Worm (Caenorhabditis elegans): Measurements from ENCODE around the gene R03G8.3.

R03G8.3 gene

DNA sequence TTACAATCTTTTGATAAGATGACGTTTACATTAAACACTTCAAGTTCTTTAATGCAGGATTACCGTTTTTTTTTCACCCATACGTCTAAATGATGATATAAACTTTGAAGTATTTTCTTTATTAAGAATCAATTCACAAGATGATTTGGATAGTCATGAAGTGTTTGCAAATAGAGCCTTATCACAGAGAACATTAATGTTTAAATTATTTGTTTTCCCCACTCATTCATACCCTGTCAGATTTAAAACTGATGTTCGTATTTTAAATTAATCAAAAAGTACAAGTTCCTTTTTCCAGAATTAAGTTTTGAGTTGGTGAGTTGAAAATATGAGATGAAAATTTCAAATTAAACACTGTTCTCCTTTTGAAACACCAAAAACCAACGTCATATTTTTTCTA is at the start of gene R03G8.3:
R03G8.3 (plus strand) TSS at position 301 of the 400 bp plus-strand sequence.
- no peak for TF ChIP-seq T22C8.4 (GFP tag; IDR thresholded peaks at IDR 0.05)
- no peak for TF ChIP-seq flt-1 (GFP tag; IDR thresholded peaks at IDR 0.05)
- no peak for TF ChIP-seq ztf-29 (GFP tag; IDR thresholded peaks at IDR 0.05)
- no peak for TF ChIP-seq tab-1 (GFP tag; IDR thresholded peaks at IDR 0.05)
- TF ChIP-seq med-1 (GFP tag; optimal IDR thresholded peaks at IDR 0.05; ENCODE audit: insufficient read depth) = no peak
- no peak for TF ChIP-seq ztf-23 (GFP tag; IDR thresholded peaks at IDR 0.05)

DNA sequence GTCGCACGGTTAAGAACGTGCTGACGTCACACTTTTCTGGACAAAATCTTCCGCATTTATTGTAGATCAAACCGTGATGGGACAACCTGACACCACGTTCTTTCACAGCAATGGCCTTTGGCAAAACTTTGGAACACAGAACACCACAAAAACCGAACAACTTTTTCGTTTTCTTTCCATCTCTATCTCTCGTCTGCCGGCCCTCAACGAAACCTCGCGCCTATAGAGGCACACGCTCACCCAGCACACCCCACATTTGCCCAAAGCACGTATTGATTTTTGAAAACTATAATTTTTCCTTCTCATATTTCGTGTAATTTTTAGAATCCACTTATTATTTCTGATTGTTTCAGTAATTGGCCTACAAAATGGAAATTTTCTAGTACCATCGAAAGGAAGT is 48.9 kb upstream of the R03G8.3 start:
- TF ChIP-seq ref-1 (GFP tag; conservative IDR thresholded peaks at IDR 0.05) (no peak), klf-2 (GFP tag; conservative IDR thresholded peaks at IDR 0.05) (no peak), cog-1 (tag; optimal IDR thresholded peaks at IDR 0.05) (no peak), med-1 (GFP tag; optimal IDR thresholded peaks at IDR 0.05; ENCODE audit: insufficient read depth) (no peak), tab-1 (GFP tag; IDR thresholded peaks at IDR 0.05) (no peak), flt-1 (GFP tag; IDR thresholded peaks at IDR 0.05) (no peak), T22C8.4 (GFP tag; IDR thresholded peaks at IDR 0.05) (no peak), ztf-23 (GFP tag; IDR thresholded peaks at IDR 0.05) (no peak), ztf-29 (GFP tag; IDR thresholded peaks at IDR 0.05) (no peak)

DNA sequence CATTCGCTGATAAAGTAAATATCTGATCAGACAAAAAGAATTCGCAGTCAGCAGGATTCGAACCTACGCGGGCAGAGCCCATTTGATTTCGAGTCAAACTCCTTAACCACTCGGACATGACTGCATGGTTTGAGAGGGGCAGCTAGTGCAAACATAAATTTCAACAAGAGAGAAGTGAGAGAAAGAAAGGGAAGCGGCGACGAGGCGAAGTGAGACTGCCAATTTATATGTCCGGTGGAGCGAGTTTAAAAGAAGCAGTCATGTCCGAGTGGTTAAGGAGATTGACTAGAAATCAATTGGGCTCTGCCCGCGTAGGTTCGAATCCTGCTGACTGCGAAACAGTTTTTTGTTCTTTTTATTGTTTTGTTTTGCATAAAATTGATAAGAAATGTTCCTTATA is 44.4 kb upstream of the R03G8.3 start:
- peak; percentile 95 for TF ChIP-seq T22C8.4 (GFP tag; IDR thresholded peaks at IDR 0.05)
- peak; percentile 96 for TF ChIP-seq ztf-23 (GFP tag; IDR thresholded peaks at IDR 0.05)
- TF ChIP-seq tab-1 (GFP tag; IDR thresholded peaks at IDR 0.05) = peak; percentile 95
- TF ChIP-seq med-1 (GFP tag; optimal IDR thresholded peaks at IDR 0.05; ENCODE audit: insufficient read depth) = peak; percentile 81
- TF ChIP-seq flt-1 (GFP tag; IDR thresholded peaks at IDR 0.05) = peak; percentile 96
- peak; percentile 90 for TF ChIP-seq klf-2 (GFP tag; conservative IDR thresholded peaks at IDR 0.05)
- TF ChIP-seq cog-1 (tag; optimal IDR thresholded peaks at IDR 0.05) = peak; percentile 86
- peak; percentile 91 for TF ChIP-seq ref-1 (GFP tag; conservative IDR thresholded peaks at IDR 0.05)
- peak; percentile 94 for TF ChIP-seq ztf-29 (GFP tag; IDR thresholded peaks at IDR 0.05)

DNA sequence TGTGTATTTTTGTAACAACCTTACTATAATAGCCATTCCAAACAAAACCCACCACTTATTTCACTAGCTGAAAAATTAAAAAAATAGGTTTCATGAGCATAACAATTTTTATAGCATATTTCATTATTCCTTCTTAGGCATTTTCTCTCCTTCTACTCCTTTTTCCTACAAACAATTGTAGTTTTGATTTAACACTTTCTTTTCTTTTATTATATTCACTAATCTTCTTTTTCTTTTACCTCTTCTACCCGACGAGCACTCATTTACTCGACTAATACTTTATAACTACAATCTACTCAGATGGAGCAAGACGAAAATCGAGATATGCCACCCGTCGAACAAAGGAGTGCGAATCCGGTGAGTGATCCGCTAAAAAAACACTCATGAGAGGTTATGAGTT is 42.5 kb upstream of the R03G8.3 start, which contains the start of gene C53C7.3:
C53C7.3 (plus strand) TSS at position 301 of the 400 bp plus-strand sequence.
- TF ChIP-seq flt-1 (GFP tag; IDR thresholded peaks at IDR 0.05) (no peak), tab-1 (GFP tag; IDR thresholded peaks at IDR 0.05) (no peak), cog-1 (tag; optimal IDR thresholded peaks at IDR 0.05) (no peak), med-1 (GFP tag; optimal IDR thresholded peaks at IDR 0.05; ENCODE audit: insufficient read depth) (no peak), T22C8.4 (GFP tag; IDR thresholded peaks at IDR 0.05) (no peak), ref-1 (GFP tag; conservative IDR thresholded peaks at IDR 0.05) (no peak), ztf-29 (GFP tag; IDR thresholded peaks at IDR 0.05) (no peak), klf-2 (GFP tag; conservative IDR thresholded peaks at IDR 0.05) (no peak), ztf-23 (GFP tag; IDR thresholded peaks at IDR 0.05) (no peak)

DNA sequence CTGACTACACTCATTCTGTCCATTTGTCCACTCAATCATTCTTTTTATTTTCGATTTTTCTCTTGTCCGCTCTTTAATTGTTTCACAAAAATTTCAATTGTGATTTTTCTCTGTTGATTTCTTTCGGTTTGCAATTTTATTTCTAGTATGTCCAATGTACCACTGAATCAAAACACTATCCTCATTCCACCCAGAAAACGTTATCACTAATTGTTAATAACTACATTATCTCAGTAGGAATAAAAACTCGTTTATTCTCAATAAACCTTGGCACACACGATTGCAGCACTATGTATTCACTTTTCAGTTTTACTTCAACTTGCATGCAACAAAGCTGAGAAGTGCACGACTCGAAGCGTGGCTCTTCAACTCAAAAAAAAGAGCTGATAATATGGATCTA is 39.4 kb upstream of the R03G8.3 start, which contains the start of gene K03A11.1:
K03A11.1 (plus strand) TSS at position 301 of the 400 bp plus-strand sequence.
- TF ChIP-seq cog-1 (tag; optimal IDR thresholded peaks at IDR 0.05) = no peak
- no peak for TF ChIP-seq flt-1 (GFP tag; IDR thresholded peaks at IDR 0.05)
- no peak for TF ChIP-seq T22C8.4 (GFP tag; IDR thresholded peaks at IDR 0.05)
- TF ChIP-seq ztf-23 (GFP tag; IDR thresholded peaks at IDR 0.05) = no peak
- no peak for TF ChIP-seq med-1 (GFP tag; optimal IDR thresholded peaks at IDR 0.05; ENCODE audit: insufficient read depth)

DNA sequence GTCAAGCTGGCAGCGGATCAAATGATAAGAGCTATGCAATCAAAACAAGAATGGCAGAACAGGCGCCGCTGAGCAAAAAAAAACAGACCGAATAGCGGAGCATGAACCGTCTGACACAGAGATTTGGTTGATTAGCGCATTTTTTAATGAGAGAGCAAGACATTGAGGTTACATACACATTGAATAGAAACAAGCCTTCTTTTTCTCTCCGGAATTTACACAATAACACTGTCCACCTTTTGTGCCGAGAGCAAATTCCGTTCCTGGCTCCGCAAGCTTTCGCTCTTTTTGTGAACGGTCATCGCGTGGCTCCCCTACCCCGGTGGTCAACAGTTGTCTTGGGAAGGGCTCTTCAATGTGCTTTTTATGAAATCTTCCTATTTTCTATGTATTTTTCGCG is 35.2 kb upstream of the R03G8.3 start, which contains the start of gene K03A11.6:
K03A11.6 (plus strand) TSS at position 301 of the 400 bp plus-strand sequence.
- no peak for TF ChIP-seq tab-1 (GFP tag; IDR thresholded peaks at IDR 0.05)
- no peak for TF ChIP-seq T22C8.4 (GFP tag; IDR thresholded peaks at IDR 0.05)
- no peak for TF ChIP-seq flt-1 (GFP tag; IDR thresholded peaks at IDR 0.05)
- no peak for TF ChIP-seq klf-2 (GFP tag; conservative IDR thresholded peaks at IDR 0.05)
- no peak for TF ChIP-seq ref-1 (GFP tag; conservative IDR thresholded peaks at IDR 0.05)
- TF ChIP-seq med-1 (GFP tag; optimal IDR thresholded peaks at IDR 0.05; ENCODE audit: insufficient read depth) = no peak
- no peak for TF ChIP-seq ztf-29 (GFP tag; IDR thresholded peaks at IDR 0.05)
- TF ChIP-seq cog-1 (tag; optimal IDR thresholded peaks at IDR 0.05) = no peak
- no peak for TF ChIP-seq ztf-23 (GFP tag; IDR thresholded peaks at IDR 0.05)

DNA sequence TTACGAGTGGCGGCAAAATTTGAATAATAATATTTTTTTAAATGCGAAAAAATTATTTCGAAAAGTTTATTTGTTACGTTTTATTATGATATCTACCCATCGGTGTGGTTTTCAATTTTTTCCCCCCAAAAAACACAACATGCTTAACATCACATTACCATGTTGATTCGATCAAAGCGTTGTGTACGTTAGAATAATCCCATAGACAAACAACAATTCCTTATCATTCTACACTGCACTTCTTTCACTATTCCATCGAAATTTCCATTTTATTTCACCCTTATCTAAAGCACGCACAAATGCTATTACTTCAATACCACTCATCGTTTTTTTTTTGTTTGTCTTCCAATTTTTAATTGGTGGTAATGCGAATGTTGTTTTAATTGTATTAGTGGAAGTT is 30.8 kb upstream of the R03G8.3 start:
- no peak for TF ChIP-seq ztf-23 (GFP tag; IDR thresholded peaks at IDR 0.05)
- TF ChIP-seq tab-1 (GFP tag; IDR thresholded peaks at IDR 0.05) = no peak
- no peak for TF ChIP-seq med-1 (GFP tag; optimal IDR thresholded peaks at IDR 0.05; ENCODE audit: insufficient read depth)
- no peak for TF ChIP-seq klf-2 (GFP tag; conservative IDR thresholded peaks at IDR 0.05)
- TF ChIP-seq cog-1 (tag; optimal IDR thresholded peaks at IDR 0.05) = no peak
- TF ChIP-seq ref-1 (GFP tag; conservative IDR thresholded peaks at IDR 0.05) = no peak
- no peak for TF ChIP-seq flt-1 (GFP tag; IDR thresholded peaks at IDR 0.05)

DNA sequence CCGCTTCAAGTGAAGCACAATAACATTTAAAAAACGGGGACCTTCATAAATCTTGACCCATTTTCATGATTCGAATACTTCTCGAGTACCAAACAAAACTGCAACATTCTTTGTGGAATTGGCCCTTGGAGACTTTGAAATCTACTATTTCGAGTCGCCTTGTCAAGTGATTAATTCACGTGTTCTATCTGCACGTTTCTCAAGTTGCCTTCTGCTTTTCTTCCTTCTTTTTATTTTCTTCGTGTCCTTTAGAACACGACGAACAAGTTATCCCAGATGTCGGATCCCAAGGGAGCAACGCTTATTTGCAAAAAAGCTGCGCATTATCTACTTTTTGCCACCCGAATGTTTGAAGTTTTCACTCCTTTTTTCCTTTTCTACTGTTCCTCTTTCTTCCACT is 29.4 kb upstream of the R03G8.3 start:
- TF ChIP-seq ref-1 (GFP tag; conservative IDR thresholded peaks at IDR 0.05) (no peak), ztf-23 (GFP tag; IDR thresholded peaks at IDR 0.05) (no peak), tab-1 (GFP tag; IDR thresholded peaks at IDR 0.05) (no peak), cog-1 (tag; optimal IDR thresholded peaks at IDR 0.05) (no peak), med-1 (GFP tag; optimal IDR thresholded peaks at IDR 0.05; ENCODE audit: insufficient read depth) (no peak), klf-2 (GFP tag; conservative IDR thresholded peaks at IDR 0.05) (no peak), ztf-29 (GFP tag; IDR thresholded peaks at IDR 0.05) (no peak), T22C8.4 (GFP tag; IDR thresholded peaks at IDR 0.05) (no peak), flt-1 (GFP tag; IDR thresholded peaks at IDR 0.05) (no peak)

DNA sequence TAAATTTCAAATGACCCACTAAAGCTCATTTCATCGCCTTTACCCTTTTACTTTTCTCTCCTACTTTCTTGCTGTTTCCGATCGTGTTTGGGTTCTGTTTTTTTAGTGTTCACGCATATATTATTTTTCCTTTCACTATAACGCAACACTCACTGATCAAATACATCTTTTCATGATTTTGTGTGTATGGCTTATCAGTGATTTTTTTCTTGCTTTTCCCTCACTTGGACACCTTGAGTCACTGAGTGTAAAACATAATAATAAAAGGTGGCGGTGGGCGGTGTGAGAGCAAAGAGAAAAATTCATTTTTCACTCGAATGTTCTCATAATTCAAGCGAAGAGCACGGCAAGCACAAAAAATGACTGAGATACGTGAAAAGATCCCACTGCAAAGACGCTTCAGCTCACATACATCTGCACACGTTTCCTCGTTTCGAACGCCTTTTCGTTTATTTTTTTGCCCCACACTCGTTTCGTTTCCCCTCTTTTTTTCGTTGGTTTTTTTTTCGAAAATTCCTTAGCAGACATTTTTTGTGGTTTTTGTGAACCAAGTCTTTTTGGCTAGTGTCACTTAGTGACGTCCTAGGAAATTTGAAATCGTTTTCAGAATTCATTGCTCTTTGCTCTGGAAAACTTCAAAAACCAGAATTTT is 27.7 kb upstream of the R03G8.3 start, which contains the start of gene K03A11.5:
K03A11.5 (plus strand) TSS at position 602 of the 652 bp plus-strand sequence.
- TF ChIP-seq med-1 (GFP tag; optimal IDR thresholded peaks at IDR 0.05; ENCODE audit: insufficient read depth) (no peak), ztf-29 (GFP tag; IDR thresholded peaks at IDR 0.05) (no peak), T22C8.4 (GFP tag; IDR thresholded peaks at IDR 0.05) (no peak), ref-1 (GFP tag; conservative IDR thresholded peaks at IDR 0.05) (no peak), flt-1 (GFP tag; IDR thresholded peaks at IDR 0.05) (no peak), tab-1 (GFP tag; IDR thresholded peaks at IDR 0.05) (no peak), ztf-23 (GFP tag; IDR thresholded peaks at IDR 0.05) (no peak), klf-2 (GFP tag; conservative IDR thresholded peaks at IDR 0.05) (no peak), cog-1 (tag; optimal IDR thresholded peaks at IDR 0.05) (no peak)

Measured in whole organism, midembryonic.